Fruit fly (Drosophila melanogaster): ENCODE data around the gene CG4496.

Gene CG4496

dm6 chr2L:7219650-7220267 lies 29.9 kb upstream of the CG4496 start, which contains the start of gene CG13784 (continued):
- TF ChIP-seq grau (tag; optimal IDR thresholded peaks at IDR 0.05) (peak; percentile 20), Six4 (GFP tag; optimal IDR thresholded peaks at IDR 0.05) (no peak), Dll (GFP tag; IDR thresholded peaks at IDR 0.05; ENCODE audit: partially characterized antibody) (peak; percentile 50; the same call in 2 of the 4 replicates), CG17359 (tag; optimal IDR thresholded peaks at IDR 0.05) (peak; percentile 14), pum (GFP tag; optimal IDR thresholded peaks at IDR 0.05) (no peak), Pdp1 (GFP tag; optimal IDR thresholded peaks at IDR 0.05) (peak in 1 of 2 experiments; percentile 66), CrebB (tag; optimal IDR thresholded peaks at IDR 0.05) (peak; percentile 45), CG11504 (tag; optimal IDR thresholded peaks at IDR 0.05) (peak; percentile 56), zen (tag; optimal IDR thresholded peaks at IDR 0.05) (peak; percentile 69), sens (GFP tag) (peak; percentile 84), BtbVII (GFP tag; optimal IDR thresholded peaks at IDR 0.05) (peak; percentile 33), Jarid2 (GFP tag; optimal IDR thresholded peaks at IDR 0.05) (peak; percentile 94), bbx (GFP tag; IDR thresholded peaks at IDR 0.05; ENCODE audit: partially characterized antibody) (peak; percentile 78)

dm6 chr2L:7219172-7219571 lies 29.4 kb upstream of the CG4496 start:
- TF ChIP-seq mld (GFP tag; IDR thresholded peaks at IDR 0.05; ENCODE audit: partially characterized antibody) (0 out of 3 replicates have a peak, but pooled peaks have one; percentile 11), CG4617 (GFP tag; optimal IDR thresholded peaks at IDR 0.05; ENCODE audit: borderline replicate concordance) (no peak), Jarid2 (GFP tag; optimal IDR thresholded peaks at IDR 0.05) (no peak), CG4424 (GFP tag; optimal IDR thresholded peaks at IDR 0.05) (no peak), zf30C (GFP tag; optimal IDR thresholded peaks at IDR 0.05) (peak; percentile 60), CG12391 (tag; optimal IDR thresholded peaks at IDR 0.05) (peak; percentile 8), Dad (GFP tag; optimal IDR thresholded peaks at IDR 0.05) (no peak), sr (GFP tag; IDR thresholded peaks at IDR 0.05) (peak; percentile 46; the same call in 1 of the 3 replicates), CG1603 (tag; optimal IDR thresholded peaks at IDR 0.05) (peak; percentile 1), unc-4 (GFP tag; IDR thresholded peaks at IDR 0.05; ENCODE audit: partially characterized antibody) (no peak), gem (tag; optimal IDR thresholded peaks at IDR 0.05) (peak; percentile 10), CG11247 (GFP tag; IDR thresholded peaks at IDR 0.05) (no peak), Spps (tag; optimal IDR thresholded peaks at IDR 0.05) (no peak), Lhr (GFP tag; optimal IDR thresholded peaks at IDR 0.05) (no peak), unpg (GFP tag; optimal IDR thresholded peaks at IDR 0.05) (peak; percentile 5), CG30431 (GFP tag; optimal IDR thresholded peaks at IDR 0.05) (no peak), Trl (optimal IDR thresholded peaks at IDR 0.05) (peak; percentile 45 to 62), Trl (GFP tag; optimal IDR thresholded peaks at IDR 0.05) (no peak), shn (GFP tag; optimal IDR thresholded peaks at IDR 0.05) (no peak), cg (GFP tag; optimal IDR thresholded peaks at IDR 0.05) (peak; percentile 67), CG17361 (GFP tag; IDR thresholded peaks at IDR 0.05) (no peak), B-H1 (GFP tag; IDR thresholded peaks at IDR 0.05) (no peak), CG4360 (GFP tag; IDR thresholded peaks at IDR 0.05) (peak; percentile 73), Opbp (GFP tag; IDR thresholded peaks at IDR 0.05; ENCODE audit: partially characterized antibody) (no peak), crp (GFP tag; optimal IDR thresholded peaks at IDR 0.05) (no peak), CG13123 (GFP tag; optimal IDR thresholded peaks at IDR 0.05) (no peak), sisA (GFP tag; IDR thresholded peaks at IDR 0.05) (no peak), eve (GFP tag; optimal IDR thresholded peaks at IDR 0.05) (peak in 1 of 2 experiments; percentile 58), sens-2 (GFP tag; IDR thresholded peaks at IDR 0.05) (no peak)

Data from whole organism, embryonic.